Worm (Caenorhabditis elegans): ENCODE data around the gene K07H8.7.
A peak's percentile ranks its signal among the peaks of the same experiment; 100 is the strongest.

K07H8.7 gene

DNA sequence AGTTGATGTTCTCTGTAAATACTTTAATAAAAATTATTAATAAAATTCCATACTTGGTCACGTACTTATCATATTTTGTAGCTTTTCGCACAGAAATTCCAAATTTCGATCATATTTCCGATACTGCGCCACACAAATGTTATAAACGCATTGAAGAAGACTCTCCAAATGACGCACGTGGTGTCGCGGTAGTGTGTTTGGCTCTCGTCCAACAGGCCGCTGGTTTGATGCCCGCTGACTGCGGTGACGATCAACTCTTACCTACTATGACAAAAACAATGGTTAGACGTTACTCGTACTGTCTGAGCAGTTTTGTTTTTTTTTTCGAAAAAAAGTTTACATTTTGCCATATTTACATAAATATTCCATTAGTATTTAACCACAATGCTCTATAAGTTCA is 6.9 kb downstream of the K07H8.7 start (continued):
- no peak for TF ChIP-seq lin-39 (tag; optimal IDR thresholded peaks at IDR 0.05)
- TF ChIP-seq lin-11 (tag; optimal IDR thresholded peaks at IDR 0.05), result peak; percentile 66
- TF ChIP-seq ceh-82 (tag; optimal IDR thresholded peaks at IDR 0.05), result no peak
- TF ChIP-seq C34F6.9 (tag; optimal IDR thresholded peaks at IDR 0.05), result peak; percentile 62
- no peak for TF ChIP-seq R02D3.7 (tag; optimal IDR thresholded peaks at IDR 0.05)
- TF ChIP-seq Y55F3AM.14 (GFP tag; optimal IDR thresholded peaks at IDR 0.05), result peak; percentile 47
- TF ChIP-seq alr-1 (tag; optimal IDR thresholded peaks at IDR 0.05), result no peak
- peak; percentile 18 for TF ChIP-seq skn-1 (tag; optimal IDR thresholded peaks at IDR 0.05)
- TF ChIP-seq sem-4 (tag; optimal IDR thresholded peaks at IDR 0.05), result peak; percentile 35
- peak; percentile 77 for TF ChIP-seq nhr-21 (tag; optimal IDR thresholded peaks at IDR 0.05)
- TF ChIP-seq ZK546.5 (tag; optimal IDR thresholded peaks at IDR 0.05), result no peak
- peak; percentile 26 for TF ChIP-seq nhr-25 (tag; optimal IDR thresholded peaks at IDR 0.05)
- no peak for TF ChIP-seq elt-1 (tag; optimal IDR thresholded peaks at IDR 0.05)
- no peak for TF ChIP-seq aly-2 (tag; optimal IDR thresholded peaks at IDR 0.05)
- TF ChIP-seq nhr-10 (tag; optimal IDR thresholded peaks at IDR 0.05), result no peak
- TF ChIP-seq lin-13 (GFP tag; optimal IDR thresholded peaks at IDR 0.05), result peak; percentile 46
- TF ChIP-seq unc-62 (GFP tag; optimal IDR thresholded peaks at IDR 0.05), result no peak
- no peak for TF ChIP-seq zag-1 (tag; optimal IDR thresholded peaks at IDR 0.05)
- no peak for TF ChIP-seq ztf-4 (tag; optimal IDR thresholded peaks at IDR 0.05)
- peak; percentile 45 to 65 for TF ChIP-seq lsy-2 (tag; optimal IDR thresholded peaks at IDR 0.05)
- peak; percentile 15 for TF ChIP-seq ceh-16 (tag; optimal IDR thresholded peaks at IDR 0.05)
- no peak for TF ChIP-seq nhr-11 (tag; optimal IDR thresholded peaks at IDR 0.05)
- no peak for TF ChIP-seq nhr-77 (tag; optimal IDR thresholded peaks at IDR 0.05)
- no peak for TF ChIP-seq ztf-1 (GFP tag; conservative IDR thresholded peaks at IDR 0.05)
- TF ChIP-seq gmeb-1 (tag; optimal IDR thresholded peaks at IDR 0.05), result peak; percentile 53
- TF ChIP-seq ztf-11 (tag; optimal IDR thresholded peaks at IDR 0.05), result no peak

DNA sequence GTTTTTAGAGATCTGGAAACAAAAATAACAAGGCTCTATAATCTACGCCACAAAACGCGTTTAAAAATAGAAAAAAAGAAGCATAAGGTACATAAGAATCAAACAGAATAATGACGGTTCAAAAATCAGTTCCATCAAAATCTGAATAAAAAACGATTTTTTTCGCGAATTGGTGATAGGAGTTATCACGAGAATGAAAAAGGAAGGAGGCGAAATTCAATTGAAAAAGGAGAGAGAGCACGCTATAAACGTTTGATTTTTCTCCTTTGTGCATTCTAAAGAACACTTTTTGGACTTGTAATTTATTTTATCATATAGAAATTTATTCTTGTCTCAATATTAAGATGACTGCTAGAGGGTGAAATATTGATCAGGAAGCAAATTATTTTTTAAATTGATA is 8.5 kb downstream of the K07H8.7 start:
- TF ChIP-seq fos-1 (tag; optimal IDR thresholded peaks at IDR 0.05), result peak; percentile 56
- no peak for TF ChIP-seq alr-1 (tag; optimal IDR thresholded peaks at IDR 0.05)
- peak; percentile 27 for TF ChIP-seq sma-9 (GFP tag; optimal IDR thresholded peaks at IDR 0.05)
- TF ChIP-seq sma-9 (tag; optimal IDR thresholded peaks at IDR 0.05), result no peak

DNA sequence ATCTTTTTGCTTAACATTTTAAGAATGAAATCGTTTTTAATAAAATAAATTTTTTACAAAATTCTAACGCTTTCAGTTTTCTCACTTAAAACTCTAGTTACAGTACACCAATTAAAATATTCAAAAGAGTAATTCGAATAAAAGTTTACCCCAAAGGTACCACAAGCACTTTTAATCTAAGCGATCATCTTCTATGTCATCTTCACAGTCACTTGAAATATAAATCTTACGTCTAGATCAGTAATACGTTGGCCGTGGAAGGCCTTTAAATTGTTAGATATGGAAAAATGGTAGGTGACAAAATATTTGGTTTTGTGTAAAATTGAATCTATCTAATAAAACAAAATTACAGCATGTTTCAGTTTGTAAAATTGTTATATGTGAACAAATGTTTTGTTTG is 12.5 kb downstream of the K07H8.7 start:
- TF ChIP-seq nhr-25 (tag; optimal IDR thresholded peaks at IDR 0.05) (peak; percentile 37), unc-55 (GFP tag; optimal IDR thresholded peaks at IDR 0.05) (no peak), ceh-16 (tag; optimal IDR thresholded peaks at IDR 0.05) (peak; percentile 12), sma-9 (GFP tag; optimal IDR thresholded peaks at IDR 0.05) (peak; percentile 80), sma-9 (tag; optimal IDR thresholded peaks at IDR 0.05) (no peak), elt-1 (tag; optimal IDR thresholded peaks at IDR 0.05) (peak; percentile 86)

DNA sequence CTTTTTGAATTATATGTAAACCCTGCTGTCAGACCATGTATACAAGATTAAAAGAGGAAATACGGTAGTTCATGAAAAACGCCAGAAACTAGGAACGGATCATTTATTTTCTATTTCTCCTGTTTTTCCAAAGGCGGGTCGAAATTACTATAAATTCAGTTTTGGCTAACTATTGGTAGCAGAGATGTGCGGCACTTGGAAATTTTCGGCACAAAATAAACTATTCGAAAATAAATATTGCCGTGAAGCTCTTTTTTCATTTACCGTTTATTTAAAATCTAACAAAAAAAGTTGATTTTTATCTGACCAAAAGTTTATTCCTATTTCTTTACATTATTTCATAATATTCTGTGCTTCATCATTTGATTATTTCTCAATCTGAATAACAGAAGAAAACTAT is 15.7 kb downstream of the K07H8.7 start, which contains the start of gene T09A12.1:
Gene T09A12.1 (plus strand): TSS at position 301 of the 400 bp plus-strand sequence.
- TF ChIP-seq unc-39 (tag; optimal IDR thresholded peaks at IDR 0.05), result no peak
- TF ChIP-seq nhr-129 (tag; optimal IDR thresholded peaks at IDR 0.05), result no peak
- TF ChIP-seq nhr-12 (tag; optimal IDR thresholded peaks at IDR 0.05), result no peak
- TF ChIP-seq ama-1 (optimal IDR thresholded peaks at IDR 0.05), result no peak
- no peak for TF ChIP-seq egl-27 (tag; optimal IDR thresholded peaks at IDR 0.05)
- no peak for TF ChIP-seq nhr-10 (tag; optimal IDR thresholded peaks at IDR 0.05)
- no peak for TF ChIP-seq fos-1 (tag; optimal IDR thresholded peaks at IDR 0.05)
- no peak for TF ChIP-seq nhr-25 (tag; optimal IDR thresholded peaks at IDR 0.05)
- TF ChIP-seq blmp-1 (tag; optimal IDR thresholded peaks at IDR 0.05; ENCODE audit: insufficient read depth), result no peak
- no peak for TF ChIP-seq ceh-16 (tag; optimal IDR thresholded peaks at IDR 0.05)
- no peak for TF ChIP-seq sma-9 (GFP tag; optimal IDR thresholded peaks at IDR 0.05)
- no peak for TF ChIP-seq sma-9 (tag; optimal IDR thresholded peaks at IDR 0.05)
- no peak for TF ChIP-seq unc-62 (GFP tag; optimal IDR thresholded peaks at IDR 0.05)
- no peak for TF ChIP-seq gmeb-1 (tag; optimal IDR thresholded peaks at IDR 0.05)

DNA sequence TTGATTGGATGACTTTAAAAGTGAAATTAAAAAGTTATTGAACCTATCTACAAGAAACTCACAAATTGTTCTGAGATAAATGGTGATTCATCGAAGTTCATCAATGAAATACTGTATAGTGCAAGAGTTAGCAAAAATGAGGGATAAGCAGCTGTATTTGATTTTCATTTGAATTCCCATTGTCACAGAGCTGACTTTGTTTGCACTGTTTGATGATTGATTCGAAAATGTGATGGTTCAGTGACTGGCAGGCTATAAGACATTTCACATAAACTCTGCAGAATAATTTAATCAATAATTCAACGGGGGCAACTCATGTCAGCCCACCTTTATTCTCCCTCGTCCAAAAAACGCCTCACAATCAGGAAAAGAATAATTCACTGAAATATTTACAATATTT is 16.2 kb downstream of the K07H8.7 start, which contains the start of gene T09A12.8:
Gene T09A12.8 (minus strand): TSS at position 101 of the 400 bp plus-strand sequence.
- TF ChIP-seq nhr-25 (tag; optimal IDR thresholded peaks at IDR 0.05) (no peak), nhr-6 (tag; optimal IDR thresholded peaks at IDR 0.05) (no peak), lin-39 (tag; optimal IDR thresholded peaks at IDR 0.05) (no peak), blmp-1 (tag; optimal IDR thresholded peaks at IDR 0.05; ENCODE audit: insufficient read depth) (no peak), F13H6.1 (tag; optimal IDR thresholded peaks at IDR 0.05) (no peak), ceh-16 (tag; optimal IDR thresholded peaks at IDR 0.05) (no peak), peb-1 (tag; optimal IDR thresholded peaks at IDR 0.05) (no peak), nhr-10 (tag; optimal IDR thresholded peaks at IDR 0.05) (no peak), ztf-4 (tag; optimal IDR thresholded peaks at IDR 0.05) (no peak), nhr-129 (tag; optimal IDR thresholded peaks at IDR 0.05) (no peak), lin-11 (tag; optimal IDR thresholded peaks at IDR 0.05) (no peak), mbf-1 (tag; optimal IDR thresholded peaks at IDR 0.05) (no peak), mab-5 (tag; optimal IDR thresholded peaks at IDR 0.05) (no peak), lsy-2 (tag; optimal IDR thresholded peaks at IDR 0.05) (no peak), unc-39 (tag; optimal IDR thresholded peaks at IDR 0.05) (no peak), snpc-4 (tag; optimal IDR thresholded peaks at IDR 0.05) (no peak), C34F6.9 (tag; optimal IDR thresholded peaks at IDR 0.05) (no peak), ztf-1 (GFP tag; conservative IDR thresholded peaks at IDR 0.05) (no peak), egl-27 (tag; optimal IDR thresholded peaks at IDR 0.05) (no peak), nhr-77 (tag; optimal IDR thresholded peaks at IDR 0.05) (no peak)

All from whole organism, L2 larva.